Fruit fly (Drosophila melanogaster): ENCODE measurements around the gene CG31371.

Gene CG31371

dm6 chr3R:30474667-30475213, 28.6 kb downstream of the CG31371 start (continued):
- TF ChIP-seq Asciz (GFP tag; optimal IDR thresholded peaks at IDR 0.05): no peak
- peak; percentile 63; the same call in 1 of the 2 replicates for TF ChIP-seq vvl (GFP tag; IDR thresholded peaks at IDR 0.05)
- TF ChIP-seq CG1024 (GFP tag; IDR thresholded peaks at IDR 0.05): no peak
- TF ChIP-seq CG12155 (GFP tag; optimal IDR thresholded peaks at IDR 0.05): no peak
- no peak for TF ChIP-seq pho (GFP tag; optimal IDR thresholded peaks at IDR 0.05)
- no peak for TF ChIP-seq CG5180 (GFP tag; optimal IDR thresholded peaks at IDR 0.05)
- no peak for TF ChIP-seq hbn (GFP tag; IDR thresholded peaks at IDR 0.05; ENCODE audit: partially characterized antibody)
- TF ChIP-seq cg (GFP tag; optimal IDR thresholded peaks at IDR 0.05): peak; percentile 44
- peak; percentile 85 for TF ChIP-seq HLHmδ (GFP tag; optimal IDR thresholded peaks at IDR 0.05)
- no peak for TF ChIP-seq CG7839 (tag; optimal IDR thresholded peaks at IDR 0.05)
- TF ChIP-seq CG17612 (GFP tag; IDR thresholded peaks at IDR 0.05): no peak
- TF ChIP-seq nmo (GFP tag; optimal IDR thresholded peaks at IDR 0.05): no peak
- TF ChIP-seq sens (GFP tag): peak; percentile 55
- TF ChIP-seq CG3281 (GFP tag; optimal IDR thresholded peaks at IDR 0.05): no peak
- no peak for TF ChIP-seq CG8765 (GFP tag; IDR thresholded peaks at IDR 0.05)
- no peak for TF ChIP-seq CG11247 (GFP tag; IDR thresholded peaks at IDR 0.05)
- no peak for TF ChIP-seq Bteb2 (GFP tag; optimal IDR thresholded peaks at IDR 0.05)
- TF ChIP-seq gfzf (GFP tag; optimal IDR thresholded peaks at IDR 0.05): no peak
- TF ChIP-seq CG2120 (GFP tag; optimal IDR thresholded peaks at IDR 0.05): no peak
- TF ChIP-seq PHDP (tag; optimal IDR thresholded peaks at IDR 0.05): no peak
- no peak for TF ChIP-seq CG10959 (GFP tag; IDR thresholded peaks at IDR 0.05)

dm6 chr3R:30472331-30472730, 31.0 kb downstream of the CG31371 start:
- TF ChIP-seq CG12769 (tag; optimal IDR thresholded peaks at IDR 0.05) (peak; percentile 50), H2.0 (GFP tag; IDR thresholded peaks at IDR 0.05) (no peak), B-H2 (GFP tag; optimal IDR thresholded peaks at IDR 0.05) (no peak), abd-A (tag; optimal IDR thresholded peaks at IDR 0.05) (peak; percentile 81), lola (GFP tag; optimal IDR thresholded peaks at IDR 0.05) (no peak), CG12104 (GFP tag; optimal IDR thresholded peaks at IDR 0.05) (no peak), Awh (GFP tag; IDR thresholded peaks at IDR 0.05) (peak; percentile 12; the same call in 1 of the 2 replicates), toy (GFP tag; IDR thresholded peaks at IDR 0.05) (no peak), bsh (GFP tag; optimal IDR thresholded peaks at IDR 0.05) (no peak), CG11398 (GFP tag; optimal IDR thresholded peaks at IDR 0.05) (no peak), CG7963 (GFP tag; IDR thresholded peaks at IDR 0.05; ENCODE audit: partially characterized antibody) (no peak), TFAM (GFP tag; optimal IDR thresholded peaks at IDR 0.05) (no peak), Lim3 (GFP tag; IDR thresholded peaks at IDR 0.05) (no peak), Gsc (GFP tag; IDR thresholded peaks at IDR 0.05) (no peak), Dp (GFP tag; optimal IDR thresholded peaks at IDR 0.05) (no peak), Nf-YA (GFP tag; IDR thresholded peaks at IDR 0.05) (no peak), chinmo (GFP tag; IDR thresholded peaks at IDR 0.05; ENCODE audit: partially characterized antibody) (0 out of 4 replicates have a peak, but pooled peaks have one; percentile 31), Spps (tag; optimal IDR thresholded peaks at IDR 0.05) (no peak), eyg (GFP tag; optimal IDR thresholded peaks at IDR 0.05) (no peak), crol (GFP tag; IDR thresholded peaks at IDR 0.05) (no peak), sc (optimal IDR thresholded peaks at IDR 0.05) (no peak), sc (GFP tag; optimal IDR thresholded peaks at IDR 0.05) (no peak), Ada2b (GFP tag; IDR thresholded peaks at IDR 0.05) (no peak), CG9437 (GFP tag; optimal IDR thresholded peaks at IDR 0.05) (no peak), kni (GFP tag; optimal IDR thresholded peaks at IDR 0.05) (peak; percentile 62), CHES-1-like (GFP tag; optimal IDR thresholded peaks at IDR 0.05) (no peak), Eip74EF (GFP tag; optimal IDR thresholded peaks at IDR 0.05) (no peak), CG11504 (tag; optimal IDR thresholded peaks at IDR 0.05) (no peak), CG12155 (GFP tag; optimal IDR thresholded peaks at IDR 0.05) (no peak), Blimp-1 (GFP tag; optimal IDR thresholded peaks at IDR 0.05) (peak; percentile 46), h (optimal IDR thresholded peaks at IDR 0.05) (no peak)

Measured in whole organism, embryonic.